Worm (Caenorhabditis elegans): Measurements from ENCODE around the gene hcf-1.
A peak's percentile ranks its signal among the peaks of the same experiment; 100 is the strongest.

Gene hcf-1

ce11 chrIV:7785506-7786065 is 11.5 kb upstream of the hcf-1 start, which contains the start of gene tag-322 (continued):
- TF ChIP-seq hif-1 (tag; optimal IDR thresholded peaks at IDR 0.05) (peak in 1 of 2 experiments; percentile 4), tra-1 (GFP tag; IDR thresholded peaks at IDR 0.05) (no peak), egl-43 (GFP tag; IDR thresholded peaks at IDR 0.05) (no peak), daf-16 (GFP tag; optimal IDR thresholded peaks at IDR 0.05) (peak in 1 of 2 experiments; percentile 32), daf-16 (tag; optimal IDR thresholded peaks at IDR 0.05) (peak; percentile 45), mxl-3 (GFP tag; optimal IDR thresholded peaks at IDR 0.05) (no peak), dve-1 (tag; optimal IDR thresholded peaks at IDR 0.05; ENCODE audit: insufficient read depth) (peak; percentile 70), ZK546.5 (tag; optimal IDR thresholded peaks at IDR 0.05) (no peak), skn-1 (tag; optimal IDR thresholded peaks at IDR 0.05) (no peak), Y48G9A.11 (GFP tag; IDR thresholded peaks at IDR 0.05) (no peak), saeg-2 (GFP tag; IDR thresholded peaks at IDR 0.05) (no peak), nhr-25 (tag; optimal IDR thresholded peaks at IDR 0.05; ENCODE audit: borderline replicate concordance, insufficient read depth) (no peak), zfp-3 (GFP tag; conservative IDR thresholded peaks at IDR 0.05) (no peak), snpc-4 (tag; optimal IDR thresholded peaks at IDR 0.05) (no peak), F26F4.8 (GFP tag; conservative IDR thresholded peaks at IDR 0.05) (no peak), ZK337.2 (GFP tag; IDR thresholded peaks at IDR 0.05) (no peak), lin-39 (tag; optimal IDR thresholded peaks at IDR 0.05) (no peak), rbr-2 (tag; optimal IDR thresholded peaks at IDR 0.05) (peak; percentile 62), nhr-42 (GFP tag; IDR thresholded peaks at IDR 0.05) (no peak), php-3 (GFP tag; IDR thresholded peaks at IDR 0.05) (no peak), tag-97 (GFP tag; IDR thresholded peaks at IDR 0.05) (no peak), spr-1 (tag; optimal IDR thresholded peaks at IDR 0.05) (peak; percentile 58), Y5F2A.4 (GFP tag; optimal IDR thresholded peaks at IDR 0.05) (no peak), snpc-1.2 (GFP tag; IDR thresholded peaks at IDR 0.05) (no peak), nhr-76 (tag; optimal IDR thresholded peaks at IDR 0.05) (no peak), nhr-237 (tag; optimal IDR thresholded peaks at IDR 0.05) (no peak), mxl-2 (GFP tag; conservative IDR thresholded peaks at IDR 0.05) (no peak), madf-9 (GFP tag; conservative IDR thresholded peaks at IDR 0.05) (no peak), zip-11 (GFP tag; IDR thresholded peaks at IDR 0.05) (no peak), ceh-28 (tag; optimal IDR thresholded peaks at IDR 0.05) (no peak), sdz-12 (GFP tag; optimal IDR thresholded peaks at IDR 0.05) (no peak), mdl-1 (tag; optimal IDR thresholded peaks at IDR 0.05) (no peak), set-16 (GFP tag; IDR thresholded peaks at IDR 0.05) (no peak), nhr-77 (tag; optimal IDR thresholded peaks at IDR 0.05) (peak; percentile 42)

- TF ChIP-seq hlh-30 (tag; optimal IDR thresholded peaks at IDR 0.05; ENCODE audit: insufficient read depth) (peak; percentile 49), dmd-6 (GFP tag; IDR thresholded peaks at IDR 0.05) (peak; percentile 60), nhr-28 (tag; optimal IDR thresholded peaks at IDR 0.05) (peak; percentile 75), madf-5 (GFP tag; IDR thresholded peaks at IDR 0.05) (no peak), duxl-1 (tag; optimal IDR thresholded peaks at IDR 0.05; ENCODE audit: poor library complexity) (no peak), tag-97 (GFP tag; IDR thresholded peaks at IDR 0.05) (no peak), daf-16 (GFP tag; optimal IDR thresholded peaks at IDR 0.05) (no peak), daf-16 (tag; optimal IDR thresholded peaks at IDR 0.05) (peak; percentile 82), F44E2.7 (GFP tag; IDR thresholded peaks at IDR 0.05) (no peak), dve-1 (tag; optimal IDR thresholded peaks at IDR 0.05; ENCODE audit: insufficient read depth) (peak; percentile 62), hlh-11 (tag; optimal IDR thresholded peaks at IDR 0.05) (peak; percentile 36), mes-2 (tag; optimal IDR thresholded peaks at IDR 0.05; ENCODE audit: poor library complexity, severe bottlenecking) (peak; percentile 28), set-16 (GFP tag; IDR thresholded peaks at IDR 0.05) (no peak), nhr-77 (tag; optimal IDR thresholded peaks at IDR 0.05) (peak; percentile 32), lir-3 (tag; optimal IDR thresholded peaks at IDR 0.05) (no peak)
Observed at ce11 chrIV:7783801-7784411, 9.8 kb upstream of the hcf-1 start, which contains the start of gene tag-321. Gene tag-321, minus strand, starts transcription at chrIV:7783851.
